Worm (Caenorhabditis elegans) whole organism, young adult: ENCODE results near the gene atgp-1.
"Not testable (repeated sequence)": the region's sequence is repeated elsewhere in the genome, so short reads cannot be mapped to it uniquely, and the experiment has no call there.

ENCODE experiments used
- B0035.1 ChIP-seq: sonication (generic microtip); optimal IDR thresholded peaks from 2 replicates; lab custom pipeline; 2016; ENCODE audit warnings: missing genetic modification characterization, mild to moderate bottlenecking, missing compliant biosample characterization, missing genotype, missing genetic modification reagents
- B0261.1 ChIP-seq: sonication (generic microtip); optimal IDR thresholded peaks from 2 replicates; lab custom pipeline; 2016; ENCODE audit warnings: mild to moderate bottlenecking, missing genetic modification characterization, moderate library complexity, missing compliant biosample characterization
- B0336.3 ChIP-seq: fragments of 200-800 bp; sonication (Bioruptor generic); IDR thresholded peaks from 2 replicates; pipeline ENCODE4 v1.3.6; 2022; ENCODE audit warnings: missing genetic modification characterization, missing compliant biosample characterization
- F22D6.2 ChIP-seq: sonication (generic microtip); optimal IDR thresholded peaks from 2 replicates; lab custom pipeline; 2016; ENCODE audit warnings: mild to moderate bottlenecking, missing genetic modification characterization, missing compliant biosample characterization
- T07F8.4 ChIP-seq: sonication (generic microtip); optimal IDR thresholded peaks from 2 replicates; lab custom pipeline; 2016; ENCODE audit warnings: mild to moderate bottlenecking, missing genetic modification characterization, moderate library complexity, missing compliant biosample characterization
- Y67H2A.10 ChIP-seq: fragments of 200-800 bp; sonication (Bioruptor generic); conservative IDR thresholded peaks from 2 replicates; pipeline ENCODE4 v1.3.6; 2022; ENCODE audit warnings: missing genetic modification reagents, missing genetic modification characterization, missing compliant biosample characterization
- akir-1 ChIP-seq: fragments of 200-800 bp; sonication (Bioruptor generic); optimal IDR thresholded peaks from 2 replicates; lab custom pipeline; 2018; ENCODE audit warnings: mild to moderate bottlenecking, missing genetic modification characterization, moderate library complexity, missing compliant biosample characterization
- ccch-3 ChIP-seq: fragments of 200-800 bp; sonication (Bioruptor generic); optimal IDR thresholded peaks from 2 replicates; lab custom pipeline; 2018; ENCODE audit warnings: mild to moderate bottlenecking, missing genetic modification characterization, missing compliant biosample characterization
- ceh-27 ChIP-seq: fragments of 200-800 bp; sonication (Bioruptor generic); optimal IDR thresholded peaks from 2 replicates; lab custom pipeline; 2018; ENCODE audit warnings: mild to moderate bottlenecking, missing genetic modification characterization, moderate library complexity, missing compliant biosample characterization
- ceh-58 ChIP-seq: fragments of 200-800 bp; sonication (Bioruptor generic); IDR thresholded peaks from 2 replicates; pipeline ENCODE4 v1.3.6; 2022; ENCODE audit warnings: missing genetic modification characterization, missing compliant biosample characterization
- dox-1 ChIP-seq: fragments of 200-800 bp; sonication (Bioruptor generic); IDR thresholded peaks from 2 replicates; pipeline ENCODE4 v1.3.6; 2022; ENCODE audit warnings: missing genetic modification reagents, missing genetic modification characterization, missing compliant biosample characterization
- dpl-1 ChIP-seq: fragments of 150-350 bp; optimal IDR thresholded peaks from 2 replicates; lab custom pipeline; 2014; ENCODE audit warnings: missing biosample characterization, missing genetic modification reagents, missing genetic modification characterization
- egl-18 ChIP-seq: fragments of 200-800 bp; sonication (Bioruptor generic); IDR thresholded peaks from 2 replicates; pipeline ENCODE4 v1.3.6; 2022; ENCODE audit warnings: missing genetic modification reagents, missing genetic modification characterization, missing compliant biosample characterization
- ekl-4 ChIP-seq: fragments of 200-800 bp; sonication (Bioruptor generic); IDR thresholded peaks from 2 replicates; pipeline ENCODE4 v1.3.6; 2022; ENCODE audit warnings: missing genetic modification reagents, missing genetic modification characterization, missing compliant biosample characterization
- gei-17 ChIP-seq: fragments of 200-800 bp; sonication (Bioruptor generic); optimal IDR thresholded peaks from 2 replicates; lab custom pipeline; 2018; ENCODE audit warnings: mild to moderate bottlenecking, missing genetic modification characterization, missing compliant biosample characterization
- hlh-26 ChIP-seq: fragments of 200-800 bp; sonication (Bioruptor generic); conservative IDR thresholded peaks from 2 replicates; pipeline ENCODE4 v1.3.6; 2022; ENCODE audit warnings: missing genetic modification reagents, missing genetic modification characterization, missing compliant biosample characterization
- hmg-1.2 ChIP-seq: fragments of 200-800 bp; sonication (Bioruptor generic); IDR thresholded peaks from 2 replicates; pipeline ENCODE4 v1.3.6; 2022; ENCODE audit warnings: missing genetic modification reagents, missing genetic modification characterization, missing compliant biosample characterization
- hmg-20 ChIP-seq: fragments of 200-800 bp; sonication (Bioruptor generic); IDR thresholded peaks from 2 replicates; pipeline ENCODE4 v1.3.6; 2022; ENCODE audit warnings: missing genetic modification reagents, missing genetic modification characterization, missing compliant biosample characterization
- hsf-1 ChIP-seq: fragments of 200-800 bp; sonication (Bioruptor generic); IDR thresholded peaks from 2 replicates; pipeline ENCODE4 v1.3.6; 2022; ENCODE audit warnings: missing genetic modification reagents, missing genetic modification characterization, missing compliant biosample characterization
- lag-1 ChIP-seq: fragments of 200-800 bp; sonication (Bioruptor generic); IDR thresholded peaks from 2 replicates; pipeline ENCODE4 v1.3.6; 2022; ENCODE audit warnings: missing genetic modification reagents, missing genetic modification characterization, missing compliant biosample characterization
- lin-54 ChIP-seq: fragments of 200-800 bp; sonication (Bioruptor generic); optimal IDR thresholded peaks from 2 replicates; lab custom pipeline; 2018; ENCODE audit warnings: mild to moderate bottlenecking, missing genetic modification characterization, missing compliant biosample characterization
- madf-3 ChIP-seq: fragments of 200-800 bp; sonication (Bioruptor generic); IDR thresholded peaks from 2 replicates; pipeline ENCODE4 v1.3.6; 2022; ENCODE audit warnings: missing genetic modification reagents, missing genetic modification characterization, missing compliant biosample characterization
- madf-8 ChIP-seq: fragments of 200-800 bp; sonication (Bioruptor generic); conservative IDR thresholded peaks from 2 replicates; pipeline ENCODE4 v1.3.6; 2022; ENCODE audit warnings: missing genetic modification reagents, missing genetic modification characterization, missing compliant biosample characterization
- mcd-1 ChIP-seq: fragments of 200-800 bp; sonication (Bioruptor generic); IDR thresholded peaks from 2 replicates; pipeline ENCODE4 v1.3.6; 2022; ENCODE audit warnings: missing genetic modification reagents, missing genetic modification characterization, missing compliant biosample characterization
- mes-4 ChIP-seq: sonication (generic microtip); optimal IDR thresholded peaks from 2 replicates; lab custom pipeline; 2016; ENCODE audit warnings: missing genotype, missing genetic modification characterization, missing compliant biosample characterization
- nfya-1 ChIP-seq: sonication (generic microtip); optimal IDR thresholded peaks from 2 replicates; lab custom pipeline; 2017; ENCODE audit warnings: antibody characterized with exemption, missing compliant biosample characterization, missing genetic modification characterization, borderline replicate concordance; ENCODE audit not compliant: insufficient read depth
- nfyb-1 ChIP-seq: fragments of 200-800 bp; sonication (Bioruptor generic); IDR thresholded peaks from 2 replicates; pipeline ENCODE4 v1.3.6; 2022; ENCODE audit warnings: missing genetic modification reagents, missing genetic modification characterization, missing compliant biosample characterization
- nhr-120 ChIP-seq: fragments of 200-800 bp; sonication (Bioruptor generic); IDR thresholded peaks from 2 replicates; pipeline ENCODE4 v1.3.6; 2022; ENCODE audit warnings: missing genetic modification characterization, missing compliant biosample characterization
- nhr-27 ChIP-seq: fragments of 200-800 bp; sonication (Bioruptor generic); optimal IDR thresholded peaks from 2 replicates; lab custom pipeline; 2018; ENCODE audit warnings: mild to moderate bottlenecking, missing genetic modification characterization, moderate library complexity, missing compliant biosample characterization
- nhr-90 ChIP-seq: sonication (generic microtip); optimal IDR thresholded peaks from 2 replicates; lab custom pipeline; 2016; ENCODE audit warnings: missing genotype, mild to moderate bottlenecking, missing genetic modification characterization, missing compliant biosample characterization
- rec-8 ChIP-seq, 2 experiments: sonication (generic microtip); optimal IDR thresholded peaks; 2 replicates each; lab custom pipeline; 2016; ENCODE audit warnings: mild to moderate bottlenecking in 2 of 2, missing genetic modification characterization in 2 of 2, missing genetic modification reagents in 2 of 2, missing genotype in 2 of 2, missing biosample characterization in 1 of 2, missing compliant biosample characterization in 1 of 2, moderate library complexity in 1 of 2
- sdz-38 ChIP-seq: sonication (generic microtip); optimal IDR thresholded peaks from 2 replicates; lab custom pipeline; 2016; ENCODE audit warnings: missing genotype, missing genetic modification characterization, missing compliant biosample characterization
- sea-2 ChIP-seq: fragments of 200-800 bp; sonication (Bioruptor generic); IDR thresholded peaks from 2 replicates; pipeline ENCODE4 v1.3.6; 2022; ENCODE audit warnings: missing genetic modification characterization, missing compliant biosample characterization
- snpc-1.3 ChIP-seq: sonication (generic microtip); optimal IDR thresholded peaks from 2 replicates; lab custom pipeline; 2017; ENCODE audit warnings: missing genetic modification characterization, mild to moderate bottlenecking, missing compliant biosample characterization, antibody characterized with exemption, moderate library complexity, missing genotype, missing genetic modification reagents; ENCODE audit not compliant: insufficient read depth
- snpc-3.4 ChIP-seq: sonication (generic microtip); optimal IDR thresholded peaks from 2 replicates; lab custom pipeline; 2017; ENCODE audit warnings: missing genetic modification characterization, mild to moderate bottlenecking, missing compliant biosample characterization, antibody characterized with exemption, moderate library complexity, missing genotype, missing genetic modification reagents
- tbp1 ChIP-seq: fragments of 200-800 bp; sonication (Bioruptor generic); optimal IDR thresholded peaks from 2 replicates; lab custom pipeline; 2018; ENCODE audit warnings: mild to moderate bottlenecking, missing genetic modification characterization, missing compliant biosample characterization
- unc-130 ChIP-seq: sonication (generic microtip); optimal IDR thresholded peaks from 2 replicates; lab custom pipeline; 2016; ENCODE audit warnings: missing genetic modification reagents, missing genetic modification characterization, missing compliant biosample characterization
- ztf-18 ChIP-seq: sonication (generic microtip); optimal IDR thresholded peaks from 2 replicates; lab custom pipeline; 2016; ENCODE audit warnings: missing genotype, mild to moderate bottlenecking, missing genetic modification characterization, missing compliant biosample characterization
- ztf-25 ChIP-seq: fragments of 200-800 bp; sonication (Bioruptor generic); IDR thresholded peaks from 2 replicates; pipeline ENCODE4 v1.3.6; 2022; ENCODE audit warnings: missing genetic modification reagents, missing genetic modification characterization, missing compliant biosample characterization
- ztf-26 ChIP-seq: sonication (generic microtip); optimal IDR thresholded peaks from 2 replicates; lab custom pipeline; 2017; ENCODE audit warnings: missing genetic modification characterization, missing compliant biosample characterization

atgp-1 gene

ce11 chrIV:17294489-17294888, 25.3 kb downstream of the atgp-1 start, which contains the start of gene T28F3.5:
Gene T28F3.5 (plus strand): TSS chrIV:17294789.
- TF ChIP-seq dox-1 (no peak), nfyb-1 (GFP tag; lab: Robert Waterston, UW) (no peak), hmg-20 (GFP tag; lab: Robert Waterston, UW) (no peak), mes-4 (tag; lab: Kevin White, UChicago) (no peak), snpc-1.3 (no peak), unc-130 (GFP tag; lab: Kevin White, UChicago) (no peak), rec-8 (tag; optimal IDR thresholded peaks at IDR 0.05; lab: Kevin White, UChicago) (no peak), B0261.1 (tag; lab: Kevin White, UChicago) (no peak)

ce11 chrIV:17301933-17302332, 32.8 kb downstream of the atgp-1 start, which contains the start of gene ifta-2:
Gene ifta-2 (minus strand): TSS chrIV:17302033.
- TF ChIP-seq T07F8.4 (tag; lab: Kevin White, UChicago) (no peak), ekl-4 (no peak), Y67H2A.10 (no peak), tbp1 (GFP tag; lab: Kevin White, UChicago) (no peak), lin-54 (GFP tag; lab: Kevin White, UChicago) (no peak), madf-8 (GFP tag; lab: Robert Waterston, UW) (no peak), mcd-1 (no peak), nhr-27 (tag; lab: Kevin White, UChicago) (no peak), snpc-1.3 (no peak)

ce11 chrIV:17307223-17307622, 38.1 kb downstream of the atgp-1 start, which contains the start of gene T28F3.8:
Gene T28F3.8 (minus strand): TSS chrIV:17307323.
- TF ChIP-seq egl-18 (GFP tag; lab: Robert Waterston, UW); hmg-1.2; sea-2 (GFP tag; lab: Robert Waterston, UW): not testable (repeated sequence)

ce11 chrIV:17308211-17308610, 39.1 kb downstream of the atgp-1 start, which contains the start of gene T28F3.9:
Gene T28F3.9 (plus strand): TSS chrIV:17308511.
- TF ChIP-seq unc-130 (GFP tag; lab: Kevin White, UChicago) (no peak), snpc-3.4 (tag; lab: Kevin White, UChicago) (no peak), hlh-26 (GFP tag; lab: Robert Waterston, UW) (no peak), ccch-3 (GFP tag; lab: Kevin White, UChicago) (no peak)

- TF ChIP-seq ceh-27 (no peak), B0336.3 (no peak), ztf-26 (tag; lab: Kevin White, UChicago) (no peak), nfya-1 (tag; lab: Kevin White, UChicago) (no peak), ceh-58 (GFP tag; lab: Robert Waterston, UW) (no peak), F22D6.2 (tag; lab: Kevin White, UChicago) (no peak), ztf-18 (no peak), sdz-38 (tag; lab: Kevin White, UChicago) (no peak), nhr-90 (tag; lab: Kevin White, UChicago) (no peak), hsf-1 (GFP tag; lab: Robert Waterston, UW) (no peak), ccch-3 (GFP tag; lab: Kevin White, UChicago) (no peak), dpl-1 (no peak), madf-3 (no peak), lag-1 (GFP tag; lab: Robert Waterston, UW) (no peak), nhr-27 (tag; lab: Kevin White, UChicago) (no peak), ztf-25 (GFP tag; lab: Robert Waterston, UW) (no peak), akir-1 (no peak), B0035.1 (tag; lab: Kevin White, UChicago) (no peak), gei-17 (no peak), nhr-120 (GFP tag; lab: Robert Waterston, UW) (no peak)
These were observed 42.7 kb downstream of the atgp-1 start, which contains the start of gene snf-9 for ce11 chrIV:17311842-17312241. Gene snf-9 (plus strand): TSS chrIV:17312142.
